Fruit fly (Drosophila melanogaster) whole organism, embryonic: ENCODE results near the gene Dap160.

Source experiments
- Bgb ChIP-seq: fragments of 200-800 bp; sonication (Bioruptor generic); IDR thresholded peaks from 2 replicates; pipeline ENCODE4 v1.3.6; 2022; ENCODE audit warnings: missing biosample characterization, missing genetic modification characterization; ENCODE audit not compliant: partially characterized antibody
- Blimp-1 ChIP-seq: fragments of 200-800 bp; sonication (Bioruptor generic); optimal IDR thresholded peaks from 3 replicates; lab custom pipeline; 2018; ENCODE audit warnings: missing biosample characterization, missing genetic modification characterization, mild to moderate bottlenecking, moderate library complexity, missing genetic modification reagents
- CG11504 ChIP-seq: fragments of 200-800 bp; sonication (Bioruptor generic); optimal IDR thresholded peaks from 3 replicates; lab custom pipeline; 2019; ENCODE audit warnings: missing biosample characterization, mild to moderate bottlenecking, missing genetic modification characterization, moderate library complexity
- CG13287 ChIP-seq: fragments of 200-800 bp; sonication (Bioruptor generic); IDR thresholded peaks from 2 replicates; pipeline ENCODE4 v1.3.6; 2022; ENCODE audit warnings: missing biosample characterization, missing genetic modification characterization; ENCODE audit not compliant: partially characterized antibody
- CG17568 ChIP-seq: fragments of 200-800 bp; sonication (Bioruptor generic); optimal IDR thresholded peaks from 2 replicates; lab custom pipeline; 2018; ENCODE audit warnings: missing biosample characterization, mild to moderate bottlenecking, missing genetic modification characterization, moderate library complexity
- CG17612 ChIP-seq: fragments of 200-800 bp; sonication (Bioruptor generic); IDR thresholded peaks from 2 replicates; pipeline ENCODE4 v1.3.6; 2022; ENCODE audit warnings: missing biosample characterization, missing genetic modification characterization
- CG2116 ChIP-seq: fragments of 200-800 bp; sonication (Bioruptor generic); optimal IDR thresholded peaks from 3 replicates; lab custom pipeline; 2018; ENCODE audit warnings: missing biosample characterization, mild to moderate bottlenecking, missing genetic modification characterization
- CG2129 ChIP-seq: fragments of 200-800 bp; sonication (Bioruptor generic); IDR thresholded peaks from 2 replicates; pipeline ENCODE4 v1.3.6; 2022; ENCODE audit warnings: missing biosample characterization, missing genetic modification characterization; ENCODE audit not compliant: partially characterized antibody
- CG31224 ChIP-seq: fragments of 200-800 bp; sonication (Bioruptor generic); IDR thresholded peaks from 2 replicates; pipeline ENCODE4 v1.3.6; 2022; ENCODE audit warnings: missing biosample characterization, missing genetic modification characterization
- CG6175 ChIP-seq: fragments of 200-800 bp; sonication (Bioruptor generic); IDR thresholded peaks from 3 replicates; pipeline ENCODE4 v1.3.6; 2022; ENCODE audit warnings: missing biosample characterization, missing genetic modification characterization
- CG6654 ChIP-seq: fragments of 200-800 bp; sonication (Bioruptor generic); optimal IDR thresholded peaks from 2 replicates; lab custom pipeline; 2017; ENCODE audit warnings: missing biosample characterization, mild to moderate bottlenecking, missing genetic modification characterization
- CG6683 ChIP-seq: fragments of 200-800 bp; sonication (Bioruptor generic); optimal IDR thresholded peaks from 2 replicates; lab custom pipeline; 2017; ENCODE audit warnings: missing biosample characterization, mild to moderate bottlenecking, missing genetic modification characterization, missing genetic modification reagents
- CG7839 ChIP-seq: fragments of 200-800 bp; sonication (Bioruptor generic); optimal IDR thresholded peaks from 3 replicates; lab custom pipeline; 2018; ENCODE audit warnings: missing biosample characterization, mild to moderate bottlenecking, missing genetic modification characterization, moderate library complexity
- CG8290 ChIP-seq, 3 experiments: fragments of 200-800 bp; sonication (Bioruptor generic); optimal IDR thresholded peaks; 2 replicates each; lab custom pipeline; 2016 to 2019; ENCODE audit warnings: missing biosample characterization in 3 of 3, missing genetic modification characterization in 3 of 3, mild to moderate bottlenecking in 2 of 3, moderate library complexity in 1 of 3
- Camta ChIP-seq: fragments of 200-800 bp; sonication (Bioruptor generic); optimal IDR thresholded peaks from 2 replicates; lab custom pipeline; 2016; ENCODE audit warnings: missing biosample characterization, missing genetic modification characterization
- E2f2 ChIP-seq: fragments of 200-800 bp; sonication (Bioruptor generic); IDR thresholded peaks from 2 replicates; pipeline ENCODE4 v1.3.6; 2022; ENCODE audit warnings: missing biosample characterization, missing genetic modification characterization
- Gug ChIP-seq: fragments of 200-800 bp; sonication (Bioruptor generic); IDR thresholded peaks from 4 replicates; pipeline ENCODE4 v1.3.6; 2022; ENCODE audit warnings: missing biosample characterization, missing genetic modification characterization
- HLH3B ChIP-seq: fragments of 200-800 bp; sonication (Bioruptor generic); IDR thresholded peaks from 2 replicates; pipeline ENCODE4 v1.3.6; 2022; ENCODE audit warnings: missing biosample characterization, missing genetic modification characterization
- HmgZ ChIP-seq: fragments of 200-800 bp; sonication (Bioruptor generic); optimal IDR thresholded peaks from 2 replicates; lab custom pipeline; 2018; ENCODE audit warnings: missing biosample characterization, mild to moderate bottlenecking, missing genetic modification characterization
- Hr3 ChIP-seq: fragments of 200-800 bp; sonication (Bioruptor generic); optimal IDR thresholded peaks from 3 replicates; lab custom pipeline; 2016; ENCODE audit warnings: missing biosample characterization, missing genetic modification characterization
- Hr39 ChIP-seq: fragments of >200 bp; optimal IDR thresholded peaks from 2 replicates; lab custom pipeline; 2017
- NC2α ChIP-seq: fragments of 200-800 bp; sonication (Bioruptor generic); optimal IDR thresholded peaks from 2 replicates; lab custom pipeline; 2016; ENCODE audit warnings: missing biosample characterization, missing genetic modification characterization
- Opbp ChIP-seq: fragments of 200-800 bp; sonication (Bioruptor generic); IDR thresholded peaks from 3 replicates; pipeline ENCODE4 v1.3.6; 2022; ENCODE audit warnings: missing biosample characterization, missing genetic modification characterization; ENCODE audit not compliant: partially characterized antibody
- PHDP ChIP-seq: fragments of 200-800 bp; sonication (Bioruptor generic); optimal IDR thresholded peaks from 3 replicates; lab custom pipeline; 2018; ENCODE audit warnings: missing biosample characterization, mild to moderate bottlenecking, missing genetic modification characterization, moderate library complexity
- Scr ChIP-seq: fragments of 200-800 bp; sonication (Bioruptor generic); IDR thresholded peaks from 2 replicates; pipeline ENCODE4 v1.3.6; 2022; ENCODE audit warnings: missing biosample characterization, missing genetic modification characterization; ENCODE audit not compliant: partially characterized antibody
- Side ChIP-seq: fragments of 200-800 bp; sonication (Bioruptor generic); optimal IDR thresholded peaks from 2 replicates; lab custom pipeline; 2016; ENCODE audit warnings: missing biosample characterization, missing genetic modification characterization
- Sin3A ChIP-seq: fragments of >200 bp; optimal IDR thresholded peaks from 2 replicates; lab custom pipeline; 2018
- ara ChIP-seq: fragments of 200-800 bp; sonication (Bioruptor generic); IDR thresholded peaks from 2 replicates; pipeline ENCODE4 v1.3.6; 2022; ENCODE audit warnings: missing biosample characterization, missing genetic modification characterization
- az2 ChIP-seq: fragments of 200-800 bp; sonication (Bioruptor generic); optimal IDR thresholded peaks from 3 replicates; lab custom pipeline; 2016; ENCODE audit warnings: missing biosample characterization, missing genetic modification characterization
- bowl ChIP-seq: fragments of 200-800 bp; sonication (Bioruptor generic); IDR thresholded peaks from 2 replicates; pipeline ENCODE4 v1.3.6; 2022; ENCODE audit warnings: missing biosample characterization, missing genetic modification characterization
- ci ChIP-seq: fragments of 200-800 bp; sonication (Bioruptor generic); IDR thresholded peaks from 3 replicates; pipeline ENCODE4 v1.3.6; 2022; ENCODE audit warnings: missing biosample characterization, missing genetic modification characterization
- crol ChIP-seq: fragments of 200-800 bp; sonication (Bioruptor generic); IDR thresholded peaks from 2 replicates; pipeline ENCODE4 v1.3.6; 2022; ENCODE audit warnings: missing biosample characterization, missing genetic modification characterization
- esg ChIP-seq: fragments of 200-800 bp; sonication (Bioruptor generic); conservative IDR thresholded peaks from 2 replicates; pipeline ENCODE4 v1.3.6; 2022; ENCODE audit warnings: missing biosample characterization, missing genetic modification characterization
- eyg ChIP-seq: fragments of 200-800 bp; sonication (Bioruptor generic); optimal IDR thresholded peaks from 3 replicates; lab custom pipeline; 2016; ENCODE audit warnings: missing biosample characterization, missing genetic modification characterization
- h ChIP-seq: fragments of >200 bp; optimal IDR thresholded peaks from 2 replicates; lab custom pipeline; 2017
- nau ChIP-seq: fragments of 200-800 bp; sonication (Bioruptor generic); optimal IDR thresholded peaks from 3 replicates; lab custom pipeline; 2017; ENCODE audit warnings: missing biosample characterization, mild to moderate bottlenecking, missing genetic modification characterization, missing genetic modification reagents
- nmo ChIP-seq: fragments of 200-800 bp; sonication (Bioruptor generic); optimal IDR thresholded peaks from 2 replicates; lab custom pipeline; 2018; ENCODE audit warnings: missing biosample characterization, mild to moderate bottlenecking, missing genetic modification characterization, moderate library complexity
- pb ChIP-seq: fragments of 200-800 bp; sonication (Bioruptor generic); optimal IDR thresholded peaks from 3 replicates; lab custom pipeline; 2016; ENCODE audit warnings: missing biosample characterization, missing genetic modification characterization
- pzg ChIP-seq: fragments of 200-800 bp; sonication (Bioruptor generic); optimal IDR thresholded peaks from 3 replicates; lab custom pipeline; 2018; ENCODE audit warnings: missing biosample characterization, mild to moderate bottlenecking, missing genetic modification characterization, moderate library complexity
- sim ChIP-seq: fragments of 200-800 bp; sonication (Bioruptor generic); IDR thresholded peaks from 2 replicates; pipeline ENCODE4 v1.3.6; 2022; ENCODE audit warnings: missing biosample characterization, missing genetic modification characterization
- so ChIP-seq: fragments of 200-800 bp; sonication (Bioruptor generic); IDR thresholded peaks from 3 replicates; pipeline ENCODE4 v1.3.6; 2022; ENCODE audit warnings: missing biosample characterization, missing genetic modification characterization
- stc ChIP-seq: fragments of 200-800 bp; sonication (Bioruptor generic); IDR thresholded peaks from 2 replicates; pipeline ENCODE4 v1.3.6; 2022; ENCODE audit warnings: missing biosample characterization, missing genetic modification characterization
- trh ChIP-seq: fragments of 200-800 bp; sonication (Bioruptor generic); optimal IDR thresholded peaks from 2 replicates; lab custom pipeline; 2016; ENCODE audit warnings: missing biosample characterization, missing genetic modification characterization
- vfl ChIP-seq: fragments of 200-800 bp; sonication (Bioruptor generic); optimal IDR thresholded peaks from 2 replicates; lab custom pipeline; 2016; ENCODE audit warnings: missing biosample characterization, missing genetic modification characterization
- zen2 ChIP-seq: fragments of 200-800 bp; sonication (Bioruptor generic); IDR thresholded peaks from 3 replicates; pipeline ENCODE4 v1.3.6; 2022; ENCODE audit warnings: missing biosample characterization, missing genetic modification characterization; ENCODE audit not compliant: partially characterized antibody

Gene Dap160

dm6 chr2L:21156156-21157040, 14.3 kb upstream of the Dap160 start, which contains the start of the genes Mpp6 and E2f2 (continued):
- TF ChIP-seq Side (no peak), vfl (GFP tag; lab: Kevin White, UChicago) (peak; percentile 4), PHDP (no peak), Hr39 (lab: Kevin White, UChicago) (no peak), Hr3 (GFP tag; lab: Kevin White, UChicago) (peak; percentile 20), CG17568 (no peak), zen2 (GFP tag; lab: Robert Waterston, UW) (peak; percentile 83), nmo (GFP tag; lab: Kevin White, UChicago) (peak; percentile 2), CG11504 (tag; lab: Kevin White, UChicago) (peak; percentile 18), E2f2 (GFP tag; lab: Robert Waterston, UW) (peak; percentile 93), HmgZ (tag; lab: Kevin White, UChicago) (peak; percentile 43), Gug (GFP tag; lab: Robert Waterston, UW) (peak; percentile 58; the same call in 2 of the 4 replicates), HLH3B (GFP tag; lab: Robert Waterston, UW) (no peak), az2 (GFP tag; lab: Kevin White, UChicago) (no peak), CG17612 (GFP tag; lab: Robert Waterston, UW) (peak; percentile 3; the same call in 1 of the 2 replicates), esg (GFP tag; lab: Robert Waterston, UW) (no peak), ci (GFP tag; lab: Robert Waterston, UW) (0 out of 3 replicates have a peak, but pooled peaks have one; percentile 12), pb (GFP tag; lab: Kevin White, UChicago) (no peak), nau (no peak), CG8290 (GFP tag; optimal IDR thresholded peaks at IDR 0.05; lab: Kevin White, UChicago) (peak; percentile 18), CG8290 (tag; optimal IDR thresholded peaks at IDR 0.05; lab: Kevin White, UChicago) (peak in 1 of 2 experiments; percentile 69), CG31224 (GFP tag; lab: Robert Waterston, UW) (no peak), ara (GFP tag; lab: Robert Waterston, UW) (no peak), Camta (GFP tag; lab: Kevin White, UChicago) (no peak), CG6175 (no peak), CG2116 (GFP tag; lab: Kevin White, UChicago) (peak; percentile 62), CG2129 (peak; percentile 65), sim (GFP tag; lab: Robert Waterston, UW) (peak; percentile 34; the same call in 1 of the 2 replicates), Scr (GFP tag; lab: Robert Waterston, UW) (peak; percentile 82), CG7839 (tag; lab: Kevin White, UChicago) (peak; percentile 7), Bgb (GFP tag; lab: Robert Waterston, UW) (peak; percentile 89), eyg (GFP tag; lab: Kevin White, UChicago) (no peak), stc (GFP tag; lab: Robert Waterston, UW) (no peak), CG13287 (GFP tag; lab: Robert Waterston, UW) (peak; percentile 79), CG6683 (GFP tag; lab: Kevin White, UChicago) (no peak), bowl (GFP tag; lab: Robert Waterston, UW) (no peak), h (lab: Kevin White, UChicago) (no peak), Sin3A (lab: Kevin White, UChicago) (peak; percentile 1), trh (GFP tag; lab: Kevin White, UChicago) (no peak), crol (GFP tag; lab: Robert Waterston, UW) (no peak), NC2α (GFP tag; lab: Kevin White, UChicago) (no peak), Opbp (peak; percentile 91), CG6654 (no peak), so (no peak), pzg (GFP tag; lab: Kevin White, UChicago) (peak; percentile 78), Blimp-1 (GFP tag; lab: Kevin White, UChicago) (no peak)
